Worm (Caenorhabditis elegans) whole organism, young adult: ENCODE measurements around the gene F36D4.5.

Experiments used
- B0035.1 ChIP-seq: sonication (generic microtip); optimal IDR thresholded peaks from 2 replicates; lab custom pipeline; 2016; ENCODE audit warnings: missing genetic modification characterization, mild to moderate bottlenecking, missing compliant biosample characterization, missing genotype, missing genetic modification reagents
- B0261.1 ChIP-seq: sonication (generic microtip); optimal IDR thresholded peaks from 2 replicates; lab custom pipeline; 2016; ENCODE audit warnings: mild to moderate bottlenecking, missing genetic modification characterization, moderate library complexity, missing compliant biosample characterization
- B0336.3 ChIP-seq: fragments of 200-800 bp; sonication (Bioruptor generic); IDR thresholded peaks from 2 replicates; pipeline ENCODE4 v1.3.6; 2022; ENCODE audit warnings: missing genetic modification characterization, missing compliant biosample characterization
- D2030.7 ChIP-seq: fragments of 200-800 bp; sonication (Bioruptor generic); IDR thresholded peaks from 2 replicates; pipeline ENCODE4 v1.3.6; 2022; ENCODE audit warnings: missing genetic modification reagents, missing genetic modification characterization, missing compliant biosample characterization
- F37B4.10 ChIP-seq: fragments of 200-800 bp; sonication (Bioruptor generic); IDR thresholded peaks from 2 replicates; pipeline ENCODE4 v1.3.6; 2022; ENCODE audit warnings: missing genetic modification characterization, missing compliant biosample characterization
- F49E8.2 ChIP-seq: sonication (generic microtip); optimal IDR thresholded peaks from 3 replicates; lab custom pipeline; 2017; ENCODE audit warnings: missing genetic modification characterization, mild to moderate bottlenecking, missing compliant biosample characterization, antibody characterized with exemption, moderate library complexity; ENCODE audit not compliant: insufficient read depth
- Y95B8A.8 ChIP-seq: fragments of 200-800 bp; sonication (Bioruptor generic); IDR thresholded peaks from 2 replicates; pipeline ENCODE4 v1.3.6; 2022; ENCODE audit warnings: missing genetic modification reagents, missing genetic modification characterization, missing compliant biosample characterization
- akir-1 ChIP-seq: fragments of 200-800 bp; sonication (Bioruptor generic); optimal IDR thresholded peaks from 2 replicates; lab custom pipeline; 2018; ENCODE audit warnings: mild to moderate bottlenecking, missing genetic modification characterization, moderate library complexity, missing compliant biosample characterization
- ama-1 ChIP-seq, 3 experiments: fragments of 150-350 bp in 1 of 3; sonication (generic microtip) in 2 of 3; optimal IDR thresholded peaks; 2 replicates each; lab custom pipeline; 2014 to 2018; ENCODE audit warnings: missing biosample characterization in 2 of 3, missing genetic modification characterization in 2 of 3, missing genetic modification reagents in 2 of 3
- aptf-2 ChIP-seq: fragments of 200-800 bp; sonication (Bioruptor generic); conservative IDR thresholded peaks from 2 replicates; pipeline ENCODE4 v1.3.6; 2022; ENCODE audit warnings: missing genetic modification reagents, missing genetic modification characterization, missing compliant biosample characterization
- atf-7 ChIP-seq: sonication (generic microtip); optimal IDR thresholded peaks from 2 replicates; lab custom pipeline; 2017; ENCODE audit warnings: mild to moderate bottlenecking, missing genetic modification characterization, missing compliant biosample characterization
- attf-5 ChIP-seq: fragments of 200-800 bp; sonication (Bioruptor generic); optimal IDR thresholded peaks from 2 replicates; lab custom pipeline; 2018; ENCODE audit warnings: mild to moderate bottlenecking, missing genetic modification characterization, missing compliant biosample characterization
- attf-6 ChIP-seq: fragments of 200-800 bp; sonication (Bioruptor generic); IDR thresholded peaks from 2 replicates; pipeline ENCODE4 v1.3.6; 2022; ENCODE audit warnings: missing genetic modification reagents, missing genetic modification characterization, missing compliant biosample characterization
- bed-2 ChIP-seq: fragments of 200-800 bp; sonication (Bioruptor generic); IDR thresholded peaks from 2 replicates; pipeline ENCODE4 v1.3.6; 2022; ENCODE audit warnings: missing genetic modification reagents, missing genetic modification characterization, missing compliant biosample characterization
- cebp-1 ChIP-seq, 2 experiments: fragments of 200-800 bp in 1 of 2; sonication (Bioruptor generic) in 1 of 2; sonication (generic microtip) in 1 of 2; IDR thresholded peaks in 1 of 2; optimal IDR thresholded peaks in 1 of 2; 2 replicates each; pipeline versions ENCODE4 v1.3.6 to Lab custom; 2017 to 2022; ENCODE audit warnings: missing compliant biosample characterization in 2 of 2, missing genetic modification characterization in 2 of 2, mild to moderate bottlenecking in 1 of 2, missing genetic modification reagents in 1 of 2, moderate library complexity in 1 of 2
- ceh-100 ChIP-seq: fragments of 200-800 bp; sonication (Bioruptor generic); IDR thresholded peaks from 2 replicates; pipeline ENCODE4 v1.3.6; 2022; ENCODE audit warnings: missing genetic modification reagents, missing genetic modification characterization, missing compliant biosample characterization
- ceh-58 ChIP-seq: fragments of 200-800 bp; sonication (Bioruptor generic); IDR thresholded peaks from 2 replicates; pipeline ENCODE4 v1.3.6; 2022; ENCODE audit warnings: missing genetic modification characterization, missing compliant biosample characterization
- chd-7 ChIP-seq: sonication (generic microtip); optimal IDR thresholded peaks from 2 replicates; lab custom pipeline; 2016; ENCODE audit warnings: mild to moderate bottlenecking, missing genetic modification characterization, moderate library complexity, missing compliant biosample characterization
- dpff-1 ChIP-seq: sonication (generic microtip); optimal IDR thresholded peaks from 2 replicates; lab custom pipeline; 2017; ENCODE audit warnings: mild to moderate bottlenecking, missing genetic modification characterization, missing compliant biosample characterization
- efl-1 ChIP-seq: fragments of 150-350 bp; optimal IDR thresholded peaks from 2 replicates; lab custom pipeline; 2014; ENCODE audit warnings: missing biosample characterization, missing genetic modification reagents, missing genetic modification characterization
- egrh-3 ChIP-seq: fragments of 200-800 bp; sonication (Bioruptor generic); IDR thresholded peaks from 2 replicates; pipeline ENCODE4 v1.3.6; 2022; ENCODE audit warnings: missing genetic modification reagents, missing genetic modification characterization, missing compliant biosample characterization
- let-607 ChIP-seq, 2 experiments: fragments of 200-800 bp in 1 of 2; sonication (Bioruptor generic) in 1 of 2; sonication (generic microtip) in 1 of 2; optimal IDR thresholded peaks; 2 replicates each; lab custom pipeline; 2016 to 2018; ENCODE audit warnings: mild to moderate bottlenecking in 2 of 2, missing compliant biosample characterization in 2 of 2, missing genetic modification characterization in 2 of 2, moderate library complexity in 2 of 2, missing genotype in 1 of 2
- lin-35 ChIP-seq, 3 experiments: fragments of 150-350 bp in 2 of 3; sonication (generic microtip) in 1 of 3; optimal IDR thresholded peaks; 2 replicates each; lab custom pipeline; 2014 to 2018; ENCODE audit warnings: missing biosample characterization in 3 of 3, missing genetic modification characterization in 3 of 3, missing genetic modification reagents in 3 of 3
- lsl-1 ChIP-seq: fragments of 200-800 bp; sonication (Bioruptor generic); optimal IDR thresholded peaks from 2 replicates; lab custom pipeline; 2018; ENCODE audit warnings: mild to moderate bottlenecking, missing genetic modification characterization, moderate library complexity, missing compliant biosample characterization
- nfya-2 ChIP-seq: fragments of 200-800 bp; sonication (Bioruptor generic); IDR thresholded peaks from 2 replicates; pipeline ENCODE4 v1.3.6; 2022; ENCODE audit warnings: missing genetic modification reagents, missing genetic modification characterization, missing compliant biosample characterization
- nhr-80 ChIP-seq: sonication (generic microtip); optimal IDR thresholded peaks from 2 replicates; lab custom pipeline; 2016; ENCODE audit warnings: missing genetic modification characterization, missing compliant biosample characterization
- nhr-90 ChIP-seq: sonication (generic microtip); optimal IDR thresholded peaks from 2 replicates; lab custom pipeline; 2016; ENCODE audit warnings: missing genotype, mild to moderate bottlenecking, missing genetic modification characterization, missing compliant biosample characterization
- pbrm-1 ChIP-seq: fragments of 200-800 bp; sonication (Bioruptor generic); IDR thresholded peaks from 2 replicates; pipeline ENCODE4 v1.3.6; 2022; ENCODE audit warnings: missing genetic modification reagents, missing genetic modification characterization, missing compliant biosample characterization
- rcor-1 ChIP-seq: fragments of 200-800 bp; sonication (Bioruptor generic); IDR thresholded peaks from 2 replicates; pipeline ENCODE4 v1.3.6; 2022; ENCODE audit warnings: missing genetic modification reagents, missing genetic modification characterization, missing compliant biosample characterization
- repo-1 ChIP-seq: sonication (generic microtip); optimal IDR thresholded peaks from 2 replicates; lab custom pipeline; 2017; ENCODE audit warnings: mild to moderate bottlenecking, missing genetic modification characterization, missing compliant biosample characterization
- sdz-38 ChIP-seq: sonication (generic microtip); optimal IDR thresholded peaks from 2 replicates; lab custom pipeline; 2016; ENCODE audit warnings: missing genotype, missing genetic modification characterization, missing compliant biosample characterization
- sea-2 ChIP-seq: fragments of 200-800 bp; sonication (Bioruptor generic); IDR thresholded peaks from 2 replicates; pipeline ENCODE4 v1.3.6; 2022; ENCODE audit warnings: missing genetic modification characterization, missing compliant biosample characterization
- somi-1 ChIP-seq: fragments of 200-800 bp; sonication (Bioruptor generic); optimal IDR thresholded peaks from 2 replicates; lab custom pipeline; 2018; ENCODE audit warnings: mild to moderate bottlenecking, missing genetic modification characterization, missing compliant biosample characterization
- tbx-9 ChIP-seq: sonication (generic microtip); optimal IDR thresholded peaks from 2 replicates; lab custom pipeline; 2016; ENCODE audit warnings: borderline replicate concordance, missing genetic modification characterization, inconsistent platforms, missing compliant biosample characterization
- unc-62 ChIP-seq: fragments of 150-350 bp; optimal IDR thresholded peaks from 2 replicates; lab custom pipeline; 2014; ENCODE audit warnings: missing biosample characterization, missing genetic modification reagents, missing genetic modification characterization
- xnd-1 ChIP-seq: sonication (generic microtip); optimal IDR thresholded peaks from 2 replicates; lab custom pipeline; 2016; ENCODE audit warnings: missing genotype, missing genetic modification reagents, missing genetic modification characterization, missing compliant biosample characterization
- ztf-3 ChIP-seq: fragments of 200-800 bp; sonication (Bioruptor generic); optimal IDR thresholded peaks from 2 replicates; lab custom pipeline; 2018; ENCODE audit warnings: mild to moderate bottlenecking, missing genetic modification characterization, missing compliant biosample characterization

The F36D4.5 gene

ce11 chrV:9444618-9445017 is 19.0 kb upstream of the F36D4.5 start:
- TF ChIP-seq lsl-1 (no peak), dpff-1 (tag; lab: Kevin White, UChicago) (no peak), nfya-2 (GFP tag; lab: Robert Waterston, UW) (no peak), ama-1 (optimal IDR thresholded peaks at IDR 0.05; lab: Kevin White, UChicago) (no peak), ama-1 (GFP tag; optimal IDR thresholded peaks at IDR 0.05; lab: Kevin White, UChicago) (no peak), B0035.1 (tag; lab: Kevin White, UChicago) (no peak), Y95B8A.8 (GFP tag; lab: Robert Waterston, UW) (no peak), let-607 (tag; optimal IDR thresholded peaks at IDR 0.05; lab: Kevin White, UChicago) (no peak), repo-1 (tag; lab: Kevin White, UChicago) (no peak), somi-1 (GFP tag; lab: Kevin White, UChicago) (no peak), attf-5 (no peak), bed-2 (GFP tag; lab: Robert Waterston, UW) (no peak), tbx-9 (tag; lab: Kevin White, UChicago) (no peak), lin-35 (GFP tag; optimal IDR thresholded peaks at IDR 0.05; lab: Kevin White, UChicago) (no peak), ceh-100 (GFP tag; lab: Robert Waterston, UW) (no peak), F37B4.10 (GFP tag; lab: Robert Waterston, UW) (no peak), akir-1 (no peak), egrh-3 (GFP tag; lab: Robert Waterston, UW) (no peak), unc-62 (GFP tag; lab: Kevin White, UChicago) (no peak), efl-1 (GFP tag; lab: Kevin White, UChicago) (no peak), F49E8.2 (tag; lab: Kevin White, UChicago) (no peak)

ce11 chrV:9443748-9444147 is 18.1 kb upstream of the F36D4.5 start, which contains the start of gene wdr-62:
Gene wdr-62 (plus strand): TSS chrV:9444048.
- no peak for TF ChIP-seq B0035.1 (tag; lab: Kevin White, UChicago)
- TF ChIP-seq ztf-3 = no peak
- TF ChIP-seq nhr-90 = no peak
- TF ChIP-seq chd-7 = no peak
- no peak for TF ChIP-seq ceh-100 (GFP tag; lab: Robert Waterston, UW)
- no peak for TF ChIP-seq lsl-1
- TF ChIP-seq B0261.1 (tag; lab: Kevin White, UChicago) = no peak
- no peak for TF ChIP-seq xnd-1 (tag; lab: Kevin White, UChicago)
- TF ChIP-seq atf-7 = no peak
- TF ChIP-seq ceh-58 (GFP tag; lab: Robert Waterston, UW) = no peak
- TF ChIP-seq attf-6 (GFP tag; lab: Robert Waterston, UW) = no peak
- TF ChIP-seq D2030.7 (GFP tag; lab: Robert Waterston, UW) = no peak
- no peak for TF ChIP-seq nfya-2 (GFP tag; lab: Robert Waterston, UW)
- TF ChIP-seq cebp-1 (GFP tag; IDR thresholded peaks at IDR 0.05; lab: Robert Waterston, UW) = no peak
- TF ChIP-seq cebp-1 (tag; optimal IDR thresholded peaks at IDR 0.05; lab: Kevin White, UChicago) = no peak
- TF ChIP-seq aptf-2 (GFP tag; lab: Robert Waterston, UW) = no peak
- TF ChIP-seq B0336.3 (GFP tag; lab: Robert Waterston, UW) = no peak
- TF ChIP-seq rcor-1 (GFP tag; lab: Robert Waterston, UW) = no peak
- no peak for TF ChIP-seq sdz-38 (tag; lab: Kevin White, UChicago)
- no peak for TF ChIP-seq sea-2 (GFP tag; lab: Robert Waterston, UW)
- TF ChIP-seq, all 124 proteins: peak for 0

- TF ChIP-seq nhr-80 (tag; lab: Kevin White, UChicago) = peak; percentile 63
- no peak for TF ChIP-seq pbrm-1 (GFP tag; lab: Robert Waterston, UW)
- TF ChIP-seq ceh-58 (GFP tag; lab: Robert Waterston, UW) = no peak
Measured at ce11 chrV:9443109-9443508, 17.5 kb upstream of the F36D4.5 start.
